Worm (Caenorhabditis elegans) whole organism, early embryonic: ENCODE measurements around the gene irld-34.

Experiments
- B0310.2 ChIP-seq: sonication (generic microtip); optimal IDR thresholded peaks from 2 replicates; lab custom pipeline; 2016; ENCODE audit warnings: mild to moderate bottlenecking, missing genetic modification characterization, missing compliant biosample characterization
- F13C5.2 ChIP-seq: sonication (generic microtip); optimal IDR thresholded peaks from 2 replicates; lab custom pipeline; 2017; ENCODE audit warnings: mild to moderate bottlenecking, missing genetic modification characterization, inconsistent platforms, missing compliant biosample characterization
- aly-1 ChIP-seq: sonication (generic microtip); optimal IDR thresholded peaks from 2 replicates; lab custom pipeline; 2016; ENCODE audit warnings: missing genetic modification characterization, missing compliant biosample characterization
- ama-1 ChIP-seq: fragments of 150-350 bp; optimal IDR thresholded peaks from 2 replicates; lab custom pipeline; 2014
- ceh-13 ChIP-seq: fragments of 200-800 bp; sonication (Bioruptor generic); optimal IDR thresholded peaks from 2 replicates; lab custom pipeline; 2018; ENCODE audit warnings: mild to moderate bottlenecking, missing genetic modification characterization, missing compliant biosample characterization
- ceh-36 ChIP-seq: sonication (generic microtip); optimal IDR thresholded peaks from 2 replicates; lab custom pipeline; 2016; ENCODE audit warnings: missing genetic modification characterization, inconsistent platforms, missing compliant biosample characterization
- ets-7 ChIP-seq: sonication (generic microtip); optimal IDR thresholded peaks from 2 replicates; lab custom pipeline; 2016; ENCODE audit warnings: missing genotype, missing genetic modification characterization, missing compliant biosample characterization
- flt-1 ChIP-seq: fragments of 200-800 bp; sonication (Bioruptor generic); IDR thresholded peaks from 2 replicates; pipeline ENCODE4 v1.3.6; 2022; ENCODE audit warnings: missing genetic modification characterization, missing compliant biosample characterization
- hmbx-1 ChIP-seq: sonication (generic microtip); optimal IDR thresholded peaks from 2 replicates; lab custom pipeline; 2016; ENCODE audit warnings: mild to moderate bottlenecking, missing genetic modification characterization, missing compliant biosample characterization
- hmg-4 ChIP-seq: fragments of 200-800 bp; sonication (Bioruptor generic); optimal IDR thresholded peaks from 2 replicates; lab custom pipeline; 2018; ENCODE audit warnings: mild to moderate bottlenecking, missing genetic modification characterization, missing compliant biosample characterization
- hnd-1 ChIP-seq: sonication (generic microtip); optimal IDR thresholded peaks from 2 replicates; lab custom pipeline; 2016; ENCODE audit warnings: missing genetic modification characterization, missing compliant biosample characterization
- pes-1 ChIP-seq: fragments of 200-800 bp; sonication (Bioruptor generic); IDR thresholded peaks from 2 replicates; pipeline ENCODE4 v1.3.6; 2022; ENCODE audit warnings: missing genetic modification reagents, missing genetic modification characterization, missing compliant biosample characterization
- scrt-1 ChIP-seq: fragments of 200-800 bp; sonication (Bioruptor generic); IDR thresholded peaks from 2 replicates; pipeline ENCODE4 v1.3.6; 2022; ENCODE audit warnings: missing genetic modification characterization, missing compliant biosample characterization
- sea-1 ChIP-seq: fragments of 200-800 bp; sonication (Bioruptor generic); conservative IDR thresholded peaks from 2 replicates; pipeline ENCODE4 v1.3.6; 2022; ENCODE audit warnings: missing genetic modification characterization, missing compliant biosample characterization
- tbx-11 ChIP-seq: fragments of 200-800 bp; sonication (Bioruptor generic); IDR thresholded peaks from 2 replicates; pipeline ENCODE4 v1.3.6; 2022; ENCODE audit warnings: missing genetic modification characterization, missing compliant biosample characterization
- tbx-37 ChIP-seq: fragments of 200-800 bp; sonication (Bioruptor generic); conservative IDR thresholded peaks from 2 replicates; pipeline ENCODE4 v1.3.6; 2022; ENCODE audit warnings: missing genetic modification reagents, missing genetic modification characterization, missing compliant biosample characterization
- tra-4 ChIP-seq: sonication (generic microtip); optimal IDR thresholded peaks from 2 replicates; lab custom pipeline; 2017; ENCODE audit warnings: missing genetic modification characterization, missing compliant biosample characterization

Gene irld-34

ce11 chrIII:9115745-9116144 is 39.1 kb upstream of the irld-34 start:
- TF ChIP-seq tbx-37 (GFP tag; lab: Robert Waterston, UW) (no peak), hmg-4 (GFP tag; lab: Kevin White, UChicago) (no peak), flt-1 (no peak), ama-1 (lab: Kevin White, UChicago) (no peak), scrt-1 (GFP tag; lab: Robert Waterston, UW) (no peak), hnd-1 (tag; lab: Kevin White, UChicago) (no peak)

DNA sequence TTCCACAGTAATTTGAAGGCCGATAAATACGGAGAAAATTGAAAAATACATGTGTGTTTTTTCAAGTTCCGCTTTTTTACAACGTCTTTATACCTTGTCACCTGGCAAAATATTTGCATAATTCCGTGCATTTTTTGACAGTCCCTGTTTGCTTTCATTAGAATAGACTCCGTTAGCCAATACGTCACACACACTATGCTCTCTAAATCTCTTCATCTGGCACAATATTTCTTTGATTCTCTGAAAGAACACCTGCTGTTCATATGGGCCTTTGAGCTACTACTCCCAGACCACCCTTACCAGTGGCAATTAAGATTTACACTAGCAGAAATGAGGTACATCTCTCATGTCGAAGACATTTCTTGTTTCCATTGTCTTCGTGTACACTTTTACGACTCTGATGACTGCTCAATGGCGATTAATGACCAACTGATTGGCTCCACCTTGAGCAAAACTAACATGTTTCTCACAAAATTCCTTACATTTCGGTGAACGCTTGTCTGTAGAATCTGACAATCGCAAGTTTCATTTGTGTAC is 36.5 kb upstream of the irld-34 start, which contains the start of gene grl-11:
grl-11 (minus strand) TSS at position 51 of the 537 bp plus-strand sequence.
- TF ChIP-seq F13C5.2 (tag; lab: Kevin White, UChicago) (no peak), sea-1 (no peak), ceh-13 (GFP tag; lab: Kevin White, UChicago) (no peak), B0310.2 (tag; lab: Kevin White, UChicago) (no peak), hmbx-1 (no peak), ets-7 (tag; lab: Kevin White, UChicago) (no peak), tra-4 (tag; lab: Kevin White, UChicago) (no peak), pes-1 (GFP tag; lab: Robert Waterston, UW) (no peak), ceh-36 (no peak), scrt-1 (GFP tag; lab: Robert Waterston, UW) (no peak), tbx-11 (GFP tag; lab: Robert Waterston, UW) (no peak), aly-1 (tag; lab: Kevin White, UChicago) (no peak), hnd-1 (tag; lab: Kevin White, UChicago) (no peak), flt-1 (no peak), ama-1 (lab: Kevin White, UChicago) (no peak)

DNA sequence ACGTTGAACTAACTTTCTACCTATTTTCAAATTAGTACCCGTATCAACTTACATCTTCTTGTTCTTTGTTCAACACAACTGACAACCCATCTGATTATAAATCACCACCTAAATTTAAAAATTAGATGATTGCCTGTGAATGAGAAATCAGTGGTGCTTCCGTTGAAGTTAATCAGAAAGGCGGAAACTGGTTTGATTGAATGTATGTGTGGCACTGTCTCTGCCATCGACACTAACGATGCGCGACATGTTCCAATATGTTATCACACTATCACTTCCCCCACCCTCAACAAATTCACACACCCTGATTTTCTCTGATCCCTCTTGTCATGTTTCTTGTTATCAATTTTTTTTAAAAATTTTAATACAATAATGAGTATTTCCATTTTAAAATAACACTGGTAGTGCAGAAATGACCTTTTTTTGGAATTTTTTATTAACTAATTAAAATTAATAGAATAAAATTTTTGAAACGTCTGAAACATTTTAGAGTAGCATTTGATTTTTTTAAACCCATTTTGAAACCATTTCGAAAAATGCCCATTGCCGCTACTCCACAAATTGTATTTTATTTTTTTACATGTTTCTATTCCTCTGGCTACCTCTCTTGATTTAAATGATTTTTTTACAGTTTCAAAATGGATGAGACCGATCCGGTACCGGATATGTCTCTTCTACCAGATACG is 35.8 kb upstream of the irld-34 start, which contains the start of gene ced-11:
ced-11 (plus strand) TSS at position 636 of the 686 bp plus-strand sequence.
- no peak for TF ChIP-seq aly-1 (tag; lab: Kevin White, UChicago)
- no peak for TF ChIP-seq tbx-37 (GFP tag; lab: Robert Waterston, UW)
- TF ChIP-seq scrt-1 (GFP tag; lab: Robert Waterston, UW) = no peak
- no peak for TF ChIP-seq ceh-36
- TF ChIP-seq ama-1 (lab: Kevin White, UChicago) = no peak
- TF ChIP-seq pes-1 (GFP tag; lab: Robert Waterston, UW) = no peak
- no peak for TF ChIP-seq flt-1

- TF ChIP-seq B0310.2 (tag; lab: Kevin White, UChicago) = no peak
- TF ChIP-seq tbx-11 (GFP tag; lab: Robert Waterston, UW) = no peak
- TF ChIP-seq hmg-4 (GFP tag; lab: Kevin White, UChicago) = no peak
- no peak for TF ChIP-seq flt-1
- no peak for TF ChIP-seq aly-1 (tag; lab: Kevin White, UChicago)
- no peak for TF ChIP-seq pes-1 (GFP tag; lab: Robert Waterston, UW)
- TF ChIP-seq ama-1 (lab: Kevin White, UChicago) = no peak
- no peak for TF ChIP-seq sea-1
- TF ChIP-seq tra-4 (tag; lab: Kevin White, UChicago) = no peak
- no peak for TF ChIP-seq hmbx-1
- no peak for TF ChIP-seq hnd-1 (tag; lab: Kevin White, UChicago)
- no peak for TF ChIP-seq tbx-37 (GFP tag; lab: Robert Waterston, UW)
- TF ChIP-seq F13C5.2 (tag; lab: Kevin White, UChicago) = no peak
- no peak for TF ChIP-seq scrt-1 (GFP tag; lab: Robert Waterston, UW)
- TF ChIP-seq ceh-13 (GFP tag; lab: Kevin White, UChicago) = no peak
- no peak for TF ChIP-seq ceh-36
- no peak for TF ChIP-seq ets-7 (tag; lab: Kevin White, UChicago)
Observed at ce11 chrIII:9125789-9126304, 29.0 kb upstream of the irld-34 start, which contains the start of gene sec-16A.1. Gene sec-16A.1, plus strand, starts transcription at chrIII:9125839.

ce11 chrIII:9130588-9130987 is 24.3 kb upstream of the irld-34 start, which contains the start of gene ZK512.10:
Gene ZK512.10, plus strand, starts transcription at chrIII:9130888.
- TF ChIP-seq scrt-1 (GFP tag; lab: Robert Waterston, UW) = no peak
- no peak for TF ChIP-seq tra-4 (tag; lab: Kevin White, UChicago)
- TF ChIP-seq F13C5.2 (tag; lab: Kevin White, UChicago) = no peak
- no peak for TF ChIP-seq flt-1
- TF ChIP-seq hmg-4 (GFP tag; lab: Kevin White, UChicago) = no peak
- TF ChIP-seq tbx-37 (GFP tag; lab: Robert Waterston, UW) = no peak
- no peak for TF ChIP-seq ama-1 (lab: Kevin White, UChicago)
- TF ChIP-seq ets-7 (tag; lab: Kevin White, UChicago) = no peak
- TF ChIP-seq pes-1 (GFP tag; lab: Robert Waterston, UW) = no peak
- TF ChIP-seq hnd-1 (tag; lab: Kevin White, UChicago) = no peak
- no peak for TF ChIP-seq ceh-36
- no peak for TF ChIP-seq sea-1
- no peak for TF ChIP-seq aly-1 (tag; lab: Kevin White, UChicago)
- TF ChIP-seq tbx-11 (GFP tag; lab: Robert Waterston, UW) = no peak
- TF ChIP-seq B0310.2 (tag; lab: Kevin White, UChicago) = no peak
- TF ChIP-seq ceh-13 (GFP tag; lab: Kevin White, UChicago) = no peak
- no peak for TF ChIP-seq hmbx-1

ce11 chrIII:9136587-9136986 is 18.3 kb upstream of the irld-34 start, which contains the start of gene eat-4:
Gene eat-4, plus strand, starts transcription at chrIII:9136887.
- no peak for TF ChIP-seq sea-1
- no peak for TF ChIP-seq ceh-13 (GFP tag; lab: Kevin White, UChicago)
- TF ChIP-seq tbx-11 (GFP tag; lab: Robert Waterston, UW) = no peak
- TF ChIP-seq tbx-37 (GFP tag; lab: Robert Waterston, UW) = no peak
- no peak for TF ChIP-seq aly-1 (tag; lab: Kevin White, UChicago)
- no peak for TF ChIP-seq hmbx-1
- no peak for TF ChIP-seq scrt-1 (GFP tag; lab: Robert Waterston, UW)
- no peak for TF ChIP-seq ets-7 (tag; lab: Kevin White, UChicago)
- no peak for TF ChIP-seq tra-4 (tag; lab: Kevin White, UChicago)
- TF ChIP-seq ama-1 (lab: Kevin White, UChicago) = no peak
- TF ChIP-seq flt-1 = no peak
- no peak for TF ChIP-seq hmg-4 (GFP tag; lab: Kevin White, UChicago)
- no peak for TF ChIP-seq hnd-1 (tag; lab: Kevin White, UChicago)
- no peak for TF ChIP-seq pes-1 (GFP tag; lab: Robert Waterston, UW)
- no peak for TF ChIP-seq B0310.2 (tag; lab: Kevin White, UChicago)
- TF ChIP-seq F13C5.2 (tag; lab: Kevin White, UChicago) = no peak
- TF ChIP-seq ceh-36 = no peak
